Worm (Caenorhabditis elegans): ENCODE measurements around the gene C13A2.4.

DNA sequence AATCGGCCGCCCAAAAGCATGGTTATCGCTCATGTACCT lies 42.3 kb upstream of the C13A2.4 start, which contains the start of gene hpo-9:
- TF ChIP-seq jun-1 (tag; optimal IDR thresholded peaks at IDR 0.05) (no peak), nhr-28 (tag; optimal IDR thresholded peaks at IDR 0.05) (no peak), unc-62 (GFP tag; optimal IDR thresholded peaks at IDR 0.05) (no peak), snpc-4 (tag; optimal IDR thresholded peaks at IDR 0.05) (no peak), ama-1 (optimal IDR thresholded peaks at IDR 0.05) (no peak), R02D3.7 (tag; optimal IDR thresholded peaks at IDR 0.05) (no peak), elt-3 (tag; optimal IDR thresholded peaks at IDR 0.05) (no peak), fkh-10 (GFP tag; optimal IDR thresholded peaks at IDR 0.05) (no peak), nhr-11 (tag; optimal IDR thresholded peaks at IDR 0.05) (no peak)
